Fruit fly (Drosophila melanogaster) whole organism, pupa: Measurements from ENCODE around the gene beta-PheRS.

Source experiments
- CG10348 ChIP-seq: fragments of 200-800 bp; sonication (Bioruptor generic); IDR thresholded peaks from 2 replicates; pipeline ENCODE4 v1.3.6; 2022; ENCODE audit warnings: missing biosample characterization, missing genetic modification characterization
- CG12605 ChIP-seq: fragments of 200-800 bp; sonication (Bioruptor generic); IDR thresholded peaks from 2 replicates; pipeline ENCODE4 v1.3.6; 2022; ENCODE audit warnings: missing biosample characterization, missing genetic modification characterization
- CG13204 ChIP-seq: fragments of 200-800 bp; sonication (Bioruptor generic); optimal IDR thresholded peaks from 2 replicates; lab custom pipeline; 2018; ENCODE audit warnings: missing biosample characterization, mild to moderate bottlenecking, missing genetic modification characterization, moderate library complexity
- CG14655 ChIP-seq: fragments of 200-800 bp; sonication (Bioruptor generic); optimal IDR thresholded peaks from 3 replicates; lab custom pipeline; 2017; ENCODE audit warnings: mild to moderate bottlenecking, missing biosample characterization, missing genetic modification reagents, missing genetic modification characterization
- CG15710 ChIP-seq: fragments of 200-800 bp; sonication (Bioruptor generic); optimal IDR thresholded peaks from 2 replicates; lab custom pipeline; 2018; ENCODE audit warnings: missing biosample characterization, mild to moderate bottlenecking, missing genetic modification characterization, moderate library complexity
- CG17806 ChIP-seq: fragments of 200-800 bp; sonication (Bioruptor generic); optimal IDR thresholded peaks from 2 replicates; lab custom pipeline; 2018; ENCODE audit warnings: missing biosample characterization, mild to moderate bottlenecking, missing genetic modification characterization, moderate library complexity
- CG32121 ChIP-seq: fragments of 200-800 bp; sonication (Bioruptor generic); IDR thresholded peaks from 2 replicates; pipeline ENCODE4 v1.3.6; 2022; ENCODE audit warnings: missing biosample characterization, missing genetic modification characterization
- CG34367 ChIP-seq: fragments of 200-800 bp; sonication (Bioruptor generic); optimal IDR thresholded peaks from 2 replicates; lab custom pipeline; 2018; ENCODE audit warnings: missing biosample characterization, mild to moderate bottlenecking, missing genetic modification characterization
- CG4496 ChIP-seq: fragments of 200-800 bp; sonication (Bioruptor generic); IDR thresholded peaks from 3 replicates; pipeline ENCODE4 v1.3.6; 2022; ENCODE audit warnings: missing biosample characterization, missing genetic modification characterization
- CG8159 ChIP-seq: fragments of 200-800 bp; sonication (Bioruptor generic); optimal IDR thresholded peaks from 3 replicates; lab custom pipeline; 2018; ENCODE audit warnings: missing biosample characterization, mild to moderate bottlenecking, missing genetic modification characterization, moderate library complexity
- CG8301 ChIP-seq: fragments of 200-800 bp; sonication (Bioruptor generic); optimal IDR thresholded peaks from 2 replicates; lab custom pipeline; 2018; ENCODE audit warnings: missing biosample characterization, mild to moderate bottlenecking, missing genetic modification characterization
- CG9948 ChIP-seq: fragments of 200-800 bp; sonication (Bioruptor generic); optimal IDR thresholded peaks from 2 replicates; lab custom pipeline; 2018; ENCODE audit warnings: missing biosample characterization, mild to moderate bottlenecking, missing genetic modification characterization, moderate library complexity
- D1 ChIP-seq: fragments of 200-800 bp; sonication (Bioruptor generic); optimal IDR thresholded peaks from 2 replicates; lab custom pipeline; 2018; ENCODE audit warnings: missing biosample characterization, mild to moderate bottlenecking, missing genetic modification characterization, moderate library complexity
- EcR ChIP-seq: fragments of 200-800 bp; sonication (Bioruptor generic); optimal IDR thresholded peaks from 3 replicates; lab custom pipeline; 2019; ENCODE audit warnings: missing biosample characterization, missing genetic modification characterization, mild to moderate bottlenecking, moderate library complexity, missing genetic modification reagents
- Ets98B ChIP-seq: fragments of 200-800 bp; sonication (Bioruptor generic); IDR thresholded peaks from 2 replicates; pipeline ENCODE4 v1.3.6; 2022; ENCODE audit warnings: missing biosample characterization, missing genetic modification characterization
- Pif1A ChIP-seq: fragments of 200-800 bp; sonication (Bioruptor generic); optimal IDR thresholded peaks from 3 replicates; lab custom pipeline; 2016; ENCODE audit warnings: missing biosample characterization, missing genetic modification characterization
- Pif1B ChIP-seq: fragments of 200-800 bp; sonication (Bioruptor generic); optimal IDR thresholded peaks from 3 replicates; lab custom pipeline; 2016; ENCODE audit warnings: missing biosample characterization, missing genetic modification characterization
- Snoo ChIP-seq: fragments of 200-800 bp; sonication (Bioruptor generic); optimal IDR thresholded peaks from 3 replicates; lab custom pipeline; 2017; ENCODE audit warnings: missing biosample characterization, mild to moderate bottlenecking, missing genetic modification characterization, inconsistent platforms
- fd96Ca ChIP-seq: fragments of 200-800 bp; sonication (Bioruptor generic); IDR thresholded peaks from 3 replicates; pipeline ENCODE4 v1.3.6; 2022; ENCODE audit warnings: missing biosample characterization, missing genetic modification characterization
- gl ChIP-seq: fragments of 200-800 bp; sonication (Bioruptor generic); optimal IDR thresholded peaks from 2 replicates; lab custom pipeline; 2018; ENCODE audit warnings: missing biosample characterization, mild to moderate bottlenecking, missing genetic modification characterization
- rn ChIP-seq: fragments of 200-800 bp; sonication (Bioruptor generic); IDR thresholded peaks from 2 replicates; pipeline ENCODE4 v1.3.6; 2022; ENCODE audit warnings: missing biosample characterization, missing genetic modification characterization

Gene beta-PheRS

DNA sequence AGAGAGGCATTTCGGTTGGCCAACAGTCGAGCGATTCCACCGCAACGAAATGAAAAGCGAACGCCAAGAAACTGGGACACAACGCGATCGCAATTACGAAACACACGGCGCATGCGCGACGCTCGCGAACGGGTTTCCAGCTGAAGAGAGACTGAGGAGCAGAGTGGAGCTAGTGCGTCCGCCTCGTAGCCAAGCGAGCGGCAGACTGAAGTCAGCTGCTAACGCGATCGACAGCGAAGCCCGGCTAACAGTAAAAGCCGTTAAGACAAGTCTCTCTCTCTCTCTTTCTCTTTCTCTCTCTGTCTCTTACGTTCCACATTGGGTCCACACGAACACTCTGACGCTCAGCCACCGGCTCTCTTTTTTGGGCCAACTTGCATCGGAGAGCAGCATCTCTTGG lies 33.9 kb downstream of the beta-PheRS start, which contains the start of gene CG17786:
TSS of gene CG17786 (minus strand) at position 154 of the 400 bp plus-strand sequence.
- TF ChIP-seq CG12605 (GFP tag; lab: Robert Waterston, UW) = peak; percentile 61; the same call in 1 of the 2 replicates
- TF ChIP-seq rn (GFP tag; lab: Robert Waterston, UW) = no peak
- TF ChIP-seq CG4496 = peak; percentile 29; the same call in 2 of the 3 replicates
- TF ChIP-seq CG10348 (GFP tag; lab: Robert Waterston, UW) = no peak
- TF ChIP-seq CG17806 = no peak
- TF ChIP-seq CG13204 (GFP tag; lab: Kevin White, UChicago) = peak; percentile 82
- TF ChIP-seq CG32121 (GFP tag; lab: Robert Waterston, UW) = peak; percentile 43; the same call in 1 of the 2 replicates
- TF ChIP-seq CG8159 (tag; lab: Kevin White, UChicago) = no peak
- TF ChIP-seq EcR (GFP tag; lab: Kevin White, UChicago) = peak; percentile 31
- TF ChIP-seq Pif1B = no peak
- TF ChIP-seq Ets98B (GFP tag; lab: Robert Waterston, UW) = peak; percentile 48; the same call in 1 of the 2 replicates
- peak; percentile 40 for TF ChIP-seq Snoo (tag; lab: Kevin White, UChicago)
- TF ChIP-seq Pif1A (GFP tag; lab: Kevin White, UChicago) = peak; percentile 12
- TF ChIP-seq fd96Ca (GFP tag; lab: Robert Waterston, UW) = 0 out of 3 replicates have a peak, but pooled peaks have one; percentile 22
- no peak for TF ChIP-seq CG15710

dm6 chr3R:24216017-24216416 lies 36.5 kb downstream of the beta-PheRS start:
- TF ChIP-seq CG32121 (GFP tag; lab: Robert Waterston, UW) = no peak
- TF ChIP-seq CG4496 = no peak
- no peak for TF ChIP-seq CG17806
- TF ChIP-seq rn (GFP tag; lab: Robert Waterston, UW) = no peak
- no peak for TF ChIP-seq Pif1B
- no peak for TF ChIP-seq D1 (tag; lab: Kevin White, UChicago)
- TF ChIP-seq Snoo (tag; lab: Kevin White, UChicago) = no peak

- TF ChIP-seq CG4496 (no peak), rn (GFP tag; lab: Robert Waterston, UW) (no peak), CG8159 (tag; lab: Kevin White, UChicago) (no peak), gl (no peak), Pif1B (no peak), Ets98B (GFP tag; lab: Robert Waterston, UW) (no peak), D1 (tag; lab: Kevin White, UChicago) (no peak), EcR (GFP tag; lab: Kevin White, UChicago) (no peak)
- TF ChIP-seq, all 21 proteins: peak for 0
These were observed 38.8 kb downstream of the beta-PheRS start for dm6 chr3R:24213644-24214043.

DNA sequence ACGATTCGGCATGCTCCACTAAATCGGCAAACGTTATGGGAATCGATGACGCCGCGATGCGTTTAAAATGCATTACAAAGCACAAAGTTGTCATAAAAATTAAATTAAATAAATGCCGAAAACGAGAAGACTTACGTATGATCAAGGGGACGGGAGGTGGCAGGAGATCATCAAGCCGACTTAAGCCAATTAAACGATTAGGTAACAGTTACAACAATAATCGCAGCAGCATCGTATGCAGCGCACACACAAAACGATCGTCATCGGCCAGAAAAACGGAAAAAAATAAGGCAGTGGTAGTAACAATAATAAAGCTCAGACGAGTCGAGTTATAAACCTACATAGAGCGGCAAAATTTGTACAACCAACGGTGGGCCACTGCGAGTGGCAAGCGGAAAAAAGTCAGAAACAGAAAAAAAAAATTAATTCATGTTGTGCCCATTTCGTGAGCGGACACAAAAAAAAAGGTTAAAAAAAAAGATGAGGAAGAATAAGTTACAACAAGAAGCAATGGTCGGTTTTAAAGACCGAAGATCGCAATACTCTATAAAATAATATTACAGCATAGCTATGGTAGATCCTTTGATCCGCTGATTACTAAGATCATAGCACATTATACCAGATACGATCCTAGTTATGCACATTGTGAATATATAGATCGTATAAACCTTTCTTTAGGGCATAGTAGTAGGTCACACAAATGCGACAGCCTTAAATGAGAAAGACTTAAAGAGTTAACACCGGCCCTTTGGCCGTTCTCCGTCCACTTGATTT lies 46.0 kb downstream of the beta-PheRS start:
- no peak for TF ChIP-seq gl
- TF ChIP-seq CG34367 (tag; lab: Kevin White, UChicago) = peak; percentile 43
- no peak for TF ChIP-seq D1 (tag; lab: Kevin White, UChicago)
- TF ChIP-seq CG10348 (GFP tag; lab: Robert Waterston, UW) = no peak
- TF ChIP-seq CG32121 (GFP tag; lab: Robert Waterston, UW) = no peak
- peak; percentile 47 for TF ChIP-seq Pif1A (GFP tag; lab: Kevin White, UChicago)
- peak; percentile 38 for TF ChIP-seq Pif1B
- TF ChIP-seq EcR (GFP tag; lab: Kevin White, UChicago) = no peak
- TF ChIP-seq Snoo (tag; lab: Kevin White, UChicago) = peak; percentile 57
- peak; percentile 34; the same call in 1 of the 3 replicates for TF ChIP-seq fd96Ca (GFP tag; lab: Robert Waterston, UW)
- peak; percentile 21 for TF ChIP-seq CG14655
- TF ChIP-seq CG15710 = peak; percentile 33
- TF ChIP-seq CG4496 = peak; percentile 9; the same call in 1 of the 3 replicates
- TF ChIP-seq Ets98B (GFP tag; lab: Robert Waterston, UW) = no peak
- no peak for TF ChIP-seq CG13204 (GFP tag; lab: Kevin White, UChicago)
- peak; percentile 3 for TF ChIP-seq CG8301
- TF ChIP-seq CG8159 (tag; lab: Kevin White, UChicago) = peak; percentile 40
- no peak for TF ChIP-seq rn (GFP tag; lab: Robert Waterston, UW)
- TF ChIP-seq CG9948 (tag; lab: Kevin White, UChicago) = peak; percentile 8
- TF ChIP-seq CG17806 = peak; percentile 24
- TF ChIP-seq CG12605 (GFP tag; lab: Robert Waterston, UW) = peak; percentile 39; the same call in 1 of the 2 replicates

- TF ChIP-seq CG15710 = no peak
- no peak for TF ChIP-seq fd96Ca (GFP tag; lab: Robert Waterston, UW)
- peak; percentile 5 for TF ChIP-seq CG8159 (tag; lab: Kevin White, UChicago)
- TF ChIP-seq Snoo (tag; lab: Kevin White, UChicago) = peak; percentile 43
- no peak for TF ChIP-seq CG13204 (GFP tag; lab: Kevin White, UChicago)
- TF ChIP-seq, all 21 proteins: peak for 2
These were observed 46.5 kb downstream of the beta-PheRS start for dm6 chr3R:24205935-24206334.

- TF ChIP-seq rn (GFP tag; lab: Robert Waterston, UW) (no peak), CG12605 (GFP tag; lab: Robert Waterston, UW) (no peak), CG34367 (tag; lab: Kevin White, UChicago) (no peak), CG8159 (tag; lab: Kevin White, UChicago) (no peak), CG15710 (no peak), CG10348 (GFP tag; lab: Robert Waterston, UW) (no peak), CG14655 (no peak), Ets98B (GFP tag; lab: Robert Waterston, UW) (no peak), CG4496 (no peak)
These were observed 47.1 kb downstream of the beta-PheRS start for dm6 chr3R:24205234-24205894.
